Worm (Caenorhabditis elegans) whole organism, L4/young adult: ENCODE data around the gene rgl-1.

Experiments used
- dao-5 ChIP-seq: sonication (generic microtip); optimal IDR thresholded peaks from 2 replicates; lab custom pipeline; 2016; ENCODE audit warnings: missing genotype, missing genetic modification characterization, moderate library complexity, missing compliant biosample characterization
- him-1 ChIP-seq: sonication (generic microtip); optimal IDR thresholded peaks from 2 replicates; lab custom pipeline; 2016; ENCODE audit warnings: missing genotype, missing genetic modification reagents, missing genetic modification characterization, missing compliant biosample characterization

ce11 chrX:3191353-3192065 lies 28.7 kb downstream of the rgl-1 start:
- TF ChIP-seq dao-5 (tag; lab: Kevin White, UChicago), result no peak
- no peak for TF ChIP-seq him-1 (tag; lab: Kevin White, UChicago)
